Fruit fly (Drosophila melanogaster) whole organism: ENCODE results near the gene CG15465.
A peak's percentile ranks its signal among the peaks of the same experiment; 100 is the strongest.

Source experiments
- CG8478 ChIP-seq: fragments of >200 bp; optimal IDR thresholded peaks from 2 replicates; lab custom pipeline; 2018; ENCODE audit warnings: inconsistent platforms
- Dll ChIP-seq: fragments of >200 bp; optimal IDR thresholded peaks from 2 replicates; lab custom pipeline; 2017
- EcR ChIP-seq, 2 experiments: fragments of >200 bp; optimal IDR thresholded peaks; 2 replicates each; lab custom pipeline; 2017; ENCODE audit warnings: missing biosample characterization in 2 of 2, missing genetic modification characterization in 2 of 2, missing genetic modification reagents in 2 of 2
- pan ChIP-seq: fragments of >200 bp; optimal IDR thresholded peaks from 2 replicates; lab custom pipeline; 2017
- psq ChIP-seq: fragments of >200 bp; optimal IDR thresholded peaks from 2 replicates; lab custom pipeline; 2017
- usp ChIP-seq: fragments of >200 bp; optimal IDR thresholded peaks from 2 replicates; lab custom pipeline; 2017; ENCODE audit warnings: missing biosample characterization, missing genetic modification characterization, mixed read lengths

Gene CG15465

dm6 chrX:5085469-5085868 is at the start of gene CG15465, which contains the start of gene rg:
TSS of gene CG15465 (plus strand) at chrX:5085759.
TSS of gene rg (plus strand) at chrX:5085759.
- no peak for TF ChIP-seq EcR (GFP tag; optimal IDR thresholded peaks at IDR 0.05; lab: Kevin White, UChicago)
- TF ChIP-seq Dll (lab: Kevin White, UChicago), result no peak
- TF ChIP-seq pan, result no peak
- no peak for TF ChIP-seq psq (lab: Kevin White, UChicago)
- no peak for TF ChIP-seq usp (GFP tag; lab: Kevin White, UChicago)
- TF ChIP-seq CG8478 (lab: Kevin White, UChicago), result no peak

DNA sequence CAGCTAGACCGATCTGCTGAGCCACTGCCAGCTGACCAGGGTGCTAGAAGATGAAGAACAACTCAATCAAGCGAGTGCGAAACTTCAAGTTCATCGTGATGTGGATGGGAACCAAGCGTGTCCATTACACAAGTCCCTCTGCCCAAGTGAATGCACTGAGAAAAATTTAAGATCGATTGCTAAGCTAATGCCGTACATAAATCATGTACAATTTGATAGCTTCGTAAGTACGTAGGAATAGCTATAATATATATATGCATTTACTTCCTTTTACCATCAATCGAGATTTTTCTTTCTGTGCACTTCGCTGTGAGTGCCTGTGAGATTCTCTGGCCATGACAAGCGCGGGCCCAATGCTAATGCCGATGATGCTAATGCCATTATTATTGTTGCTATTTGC is 47.1 kb upstream of the CG15465 start:
- TF ChIP-seq usp (GFP tag; lab: Kevin White, UChicago) (no peak), EcR (GFP tag; optimal IDR thresholded peaks at IDR 0.05; lab: Kevin White, UChicago) (no peak), Dll (lab: Kevin White, UChicago) (no peak), CG8478 (lab: Kevin White, UChicago) (no peak), pan (no peak), psq (lab: Kevin White, UChicago) (no peak)

DNA sequence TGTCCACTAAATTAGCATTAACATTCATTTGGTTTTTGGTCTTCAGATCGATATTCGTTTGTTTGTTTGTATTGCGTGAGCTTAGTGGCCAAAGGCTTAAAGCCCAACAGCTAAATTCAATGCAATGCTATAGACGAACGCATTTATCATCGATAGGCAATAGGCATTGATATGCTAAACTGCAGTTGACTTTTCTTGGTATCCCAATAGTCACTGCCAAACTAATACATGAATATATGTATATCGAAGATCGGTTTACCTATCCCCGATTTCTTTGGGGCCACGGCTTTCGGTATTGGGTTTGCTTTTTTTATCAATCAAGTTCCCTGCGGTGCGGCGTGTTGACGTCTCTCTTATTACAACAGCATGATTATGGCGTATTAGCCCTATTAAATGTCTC is 45.5 kb upstream of the CG15465 start:
- no peak for TF ChIP-seq usp (GFP tag; lab: Kevin White, UChicago)
- TF ChIP-seq Dll (lab: Kevin White, UChicago), result no peak
- no peak for TF ChIP-seq psq (lab: Kevin White, UChicago)
- no peak for TF ChIP-seq CG8478 (lab: Kevin White, UChicago)
- TF ChIP-seq pan, result no peak
- TF ChIP-seq EcR (GFP tag; optimal IDR thresholded peaks at IDR 0.05; lab: Kevin White, UChicago), result no peak

dm6 chrX:5041525-5042454 is 43.8 kb upstream of the CG15465 start:
- TF ChIP-seq usp (GFP tag; lab: Kevin White, UChicago) (no peak), pan (no peak), psq (lab: Kevin White, UChicago) (no peak), CG8478 (lab: Kevin White, UChicago) (no peak), EcR (GFP tag; optimal IDR thresholded peaks at IDR 0.05; lab: Kevin White, UChicago) (no peak), Dll (lab: Kevin White, UChicago) (no peak)

DNA sequence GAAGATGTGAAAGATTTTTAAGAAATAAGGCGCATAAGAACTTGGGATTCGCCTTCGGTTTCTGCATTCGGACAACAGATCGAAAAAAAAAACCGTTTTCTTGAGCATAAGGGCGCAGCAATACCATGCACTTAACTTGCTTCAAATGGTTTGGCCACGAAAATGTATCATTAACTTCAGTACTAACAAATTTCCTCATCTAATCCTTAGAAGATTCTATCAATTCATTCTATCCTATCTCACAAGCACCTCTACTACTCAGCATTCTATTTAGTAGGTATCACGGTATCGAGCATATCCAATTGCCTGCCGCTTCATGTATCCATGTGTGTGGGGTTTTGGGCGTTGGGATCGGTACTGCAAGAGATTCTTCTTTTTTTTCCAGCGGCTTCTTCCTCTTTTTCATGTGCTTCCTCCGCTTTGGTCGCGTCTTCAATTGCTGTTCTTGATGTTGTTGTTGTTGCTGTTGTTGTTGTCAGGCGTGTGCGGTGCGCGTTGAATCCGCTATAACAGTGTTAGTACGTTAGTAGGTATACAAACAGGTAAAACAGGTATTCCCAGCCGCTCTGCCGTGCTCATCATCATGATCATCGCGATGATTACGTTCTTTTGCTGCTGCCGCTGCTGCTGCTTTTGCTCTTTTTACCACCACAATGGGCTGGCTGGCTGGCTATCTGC is 41.0 kb upstream of the CG15465 start:
- TF ChIP-seq pan (peak; percentile 93), EcR (GFP tag; optimal IDR thresholded peaks at IDR 0.05; lab: Kevin White, UChicago) (no peak)

DNA sequence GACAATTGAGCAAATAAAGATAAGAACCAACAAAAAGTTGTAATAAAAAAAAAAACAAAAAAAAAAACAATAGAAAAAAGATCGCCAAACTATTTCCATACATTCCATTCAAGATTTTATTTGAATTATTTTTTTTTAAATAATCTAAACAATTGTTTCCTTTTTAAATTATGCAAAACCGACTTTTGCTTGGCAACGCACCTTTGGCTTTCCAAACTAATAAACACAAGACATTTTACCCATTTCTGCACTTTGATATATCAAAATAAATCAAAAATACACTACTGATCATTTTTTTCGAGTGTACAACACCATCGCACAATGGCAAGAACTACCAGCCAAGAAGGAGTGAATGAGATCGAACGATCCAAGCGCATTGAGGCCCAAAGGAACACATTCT is 40.4 kb upstream of the CG15465 start:
- TF ChIP-seq EcR (GFP tag; optimal IDR thresholded peaks at IDR 0.05; lab: Kevin White, UChicago), result no peak
- TF ChIP-seq usp (GFP tag; lab: Kevin White, UChicago), result no peak
- TF ChIP-seq pan, result no peak
- no peak for TF ChIP-seq psq (lab: Kevin White, UChicago)
- TF ChIP-seq CG8478 (lab: Kevin White, UChicago), result no peak
- TF ChIP-seq Dll (lab: Kevin White, UChicago), result no peak

DNA sequence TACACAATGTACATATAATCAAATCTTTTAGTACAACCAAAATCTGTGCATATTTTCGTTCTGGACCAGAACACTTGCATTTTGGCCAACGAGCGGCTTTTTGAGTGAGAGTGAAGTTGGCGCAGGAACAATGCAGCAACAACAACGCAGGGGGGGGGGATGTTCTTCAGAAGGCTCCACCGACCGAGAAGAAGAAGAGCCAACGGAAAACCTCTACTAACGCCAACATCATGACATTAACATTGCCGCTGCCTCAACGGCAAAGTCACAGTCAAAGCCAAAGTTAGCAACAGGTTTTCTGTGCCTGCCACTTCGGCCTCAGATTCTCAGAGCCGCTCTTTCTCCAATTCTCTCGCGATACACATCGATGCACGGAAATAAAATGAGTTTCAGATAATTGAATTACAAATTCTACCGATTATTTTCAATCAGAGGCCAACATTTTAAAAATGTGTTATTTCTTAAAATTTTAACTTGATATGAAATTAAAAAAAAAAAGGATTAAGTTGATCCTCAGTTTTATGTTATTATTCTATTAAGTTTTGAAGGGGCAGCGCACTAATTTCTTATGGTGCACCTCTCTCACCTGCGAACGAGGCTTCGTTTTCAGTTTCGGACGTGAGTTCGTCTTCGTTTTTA is 39.2 kb upstream of the CG15465 start:
- TF ChIP-seq usp (GFP tag; lab: Kevin White, UChicago) (no peak), EcR (GFP tag; optimal IDR thresholded peaks at IDR 0.05; lab: Kevin White, UChicago) (no peak), psq (lab: Kevin White, UChicago) (no peak), pan (no peak), Dll (lab: Kevin White, UChicago) (no peak), CG8478 (lab: Kevin White, UChicago) (no peak)

DNA sequence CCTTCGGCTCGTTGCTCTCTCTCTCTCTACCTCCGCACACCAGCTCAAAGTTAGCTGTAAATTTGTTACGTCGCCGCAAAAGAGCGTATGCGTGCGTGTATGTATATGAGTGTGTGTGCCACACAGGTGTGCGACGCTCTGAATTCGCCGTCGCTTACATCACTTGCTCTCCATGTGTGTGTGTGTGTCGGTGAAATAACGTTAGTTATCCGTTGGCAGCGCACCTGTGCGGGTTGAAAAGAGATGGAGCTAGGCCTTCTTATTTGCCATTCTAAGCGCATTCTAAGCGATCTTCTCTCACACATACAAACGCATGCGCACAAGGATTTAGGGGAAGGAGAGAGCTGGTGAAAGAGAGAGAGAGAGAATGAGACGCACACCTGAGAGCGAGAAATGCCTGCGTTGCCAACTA is 38.7 kb upstream of the CG15465 start:
- no peak for TF ChIP-seq pan
- TF ChIP-seq Dll (lab: Kevin White, UChicago), result no peak
- no peak for TF ChIP-seq psq (lab: Kevin White, UChicago)
- no peak for TF ChIP-seq usp (GFP tag; lab: Kevin White, UChicago)
- TF ChIP-seq EcR (GFP tag; optimal IDR thresholded peaks at IDR 0.05; lab: Kevin White, UChicago), result no peak
- no peak for TF ChIP-seq CG8478 (lab: Kevin White, UChicago)

dm6 chrX:5047886-5048533 is 37.5 kb upstream of the CG15465 start, which contains the start of gene ovo:
TSS of gene ovo (plus strand) at chrX:5048273.
- TF ChIP-seq usp (GFP tag; lab: Kevin White, UChicago) (no peak), EcR (GFP tag; optimal IDR thresholded peaks at IDR 0.05; lab: Kevin White, UChicago) (no peak), Dll (lab: Kevin White, UChicago) (peak; percentile 60)

- TF ChIP-seq pan, result no peak
- no peak for TF ChIP-seq CG8478 (lab: Kevin White, UChicago)
- no peak for TF ChIP-seq psq (lab: Kevin White, UChicago)
- TF ChIP-seq usp (GFP tag; lab: Kevin White, UChicago), result no peak
- no peak for TF ChIP-seq Dll (lab: Kevin White, UChicago)
- no peak for TF ChIP-seq EcR (GFP tag; optimal IDR thresholded peaks at IDR 0.05; lab: Kevin White, UChicago)
These were observed 34.5 kb upstream of the CG15465 start for dm6 chrX:5051049-5051448.

dm6 chrX:5052994-5053393 is 32.6 kb upstream of the CG15465 start:
- no peak for TF ChIP-seq EcR (GFP tag; optimal IDR thresholded peaks at IDR 0.05; lab: Kevin White, UChicago)
- TF ChIP-seq Dll (lab: Kevin White, UChicago), result no peak
- TF ChIP-seq psq (lab: Kevin White, UChicago), result no peak
- TF ChIP-seq pan, result no peak
- no peak for TF ChIP-seq CG8478 (lab: Kevin White, UChicago)
- no peak for TF ChIP-seq usp (GFP tag; lab: Kevin White, UChicago)
